Worm (Caenorhabditis elegans) whole organism, late embryonic: ENCODE data around the gene F16H6.8.
"Not testable (repeated sequence)": the region's sequence is repeated elsewhere in the genome, so short reads cannot be mapped to it uniquely, and the experiment has no call there.

Experiments used
- C08G9.2 ChIP-seq: sonication (generic microtip); optimal IDR thresholded peaks from 2 replicates; lab custom pipeline; 2016; ENCODE audit warnings: mild to moderate bottlenecking, missing genetic modification characterization, moderate library complexity, missing compliant biosample characterization
- F13H6.1 ChIP-seq: sonication (generic microtip); optimal IDR thresholded peaks from 2 replicates; lab custom pipeline; 2016; ENCODE audit warnings: missing genetic modification characterization, missing compliant biosample characterization
- K09A11.1 ChIP-seq: sonication (generic microtip); optimal IDR thresholded peaks from 2 replicates; lab custom pipeline; 2017; ENCODE audit warnings: antibody characterized with exemption, mild to moderate bottlenecking, missing genetic modification characterization, missing compliant biosample characterization; ENCODE audit not compliant: insufficient read depth
- T23F11.4 ChIP-seq: fragments of 200-800 bp; sonication (Bioruptor generic); optimal IDR thresholded peaks from 2 replicates; lab custom pipeline; 2018; ENCODE audit warnings: mild to moderate bottlenecking, missing genetic modification characterization, missing compliant biosample characterization
- Y22D7AL.16 ChIP-seq: sonication (generic microtip); optimal IDR thresholded peaks from 2 replicates; lab custom pipeline; 2016; ENCODE audit warnings: missing genetic modification characterization, missing compliant biosample characterization
- ahr-1 ChIP-seq: sonication (generic microtip); optimal IDR thresholded peaks from 2 replicates; lab custom pipeline; 2016; ENCODE audit warnings: missing genetic modification characterization, missing compliant biosample characterization
- ama-1 ChIP-seq: fragments of 150-350 bp; optimal IDR thresholded peaks from 2 replicates; lab custom pipeline; 2014
- ceh-19 ChIP-seq: fragments of 200-800 bp; sonication (Bioruptor generic); optimal IDR thresholded peaks from 2 replicates; lab custom pipeline; 2018; ENCODE audit warnings: mild to moderate bottlenecking, missing genetic modification characterization, missing compliant biosample characterization
- ceh-2 ChIP-seq: sonication (generic microtip); optimal IDR thresholded peaks from 2 replicates; lab custom pipeline; 2016; ENCODE audit warnings: missing genotype, missing genetic modification characterization, missing compliant biosample characterization
- ceh-30 ChIP-seq: fragments of 150-350 bp; optimal IDR thresholded peaks from 2 replicates; lab custom pipeline; 2014; ENCODE audit warnings: missing biosample characterization, missing genetic modification characterization
- ceh-31 ChIP-seq: sonication (generic microtip); optimal IDR thresholded peaks from 2 replicates; lab custom pipeline; 2016; ENCODE audit warnings: missing genetic modification characterization, missing compliant biosample characterization
- ceh-34 ChIP-seq: sonication (generic microtip); optimal IDR thresholded peaks from 2 replicates; lab custom pipeline; 2016; ENCODE audit warnings: mild to moderate bottlenecking, missing genetic modification characterization, missing compliant biosample characterization
- ceh-48 ChIP-seq: sonication (generic microtip); optimal IDR thresholded peaks from 2 replicates; lab custom pipeline; 2016; ENCODE audit warnings: missing genetic modification characterization, inconsistent platforms, missing compliant biosample characterization
- dmd-4 ChIP-seq: sonication (generic microtip); optimal IDR thresholded peaks from 2 replicates; lab custom pipeline; 2016; ENCODE audit warnings: borderline replicate concordance, missing genetic modification characterization, missing compliant biosample characterization
- dve-1 ChIP-seq: sonication (generic microtip); optimal IDR thresholded peaks from 2 replicates; lab custom pipeline; 2017; ENCODE audit warnings: antibody characterized with exemption, mild to moderate bottlenecking, missing genetic modification characterization, missing compliant biosample characterization
- ets-4 ChIP-seq: sonication (generic microtip); optimal IDR thresholded peaks from 2 replicates; lab custom pipeline; 2016; ENCODE audit warnings: missing genetic modification characterization, missing compliant biosample characterization
- eyg-1 ChIP-seq: sonication (generic microtip); optimal IDR thresholded peaks from 2 replicates; lab custom pipeline; 2016; ENCODE audit warnings: missing genotype, missing genetic modification characterization, missing compliant biosample characterization
- gmeb-2 ChIP-seq: sonication (generic microtip); optimal IDR thresholded peaks from 2 replicates; lab custom pipeline; 2016; ENCODE audit warnings: missing genetic modification characterization, inconsistent platforms, missing compliant biosample characterization
- hlh-13 ChIP-seq: fragments of 200-800 bp; sonication (Bioruptor generic); optimal IDR thresholded peaks from 2 replicates; lab custom pipeline; 2018; ENCODE audit warnings: mild to moderate bottlenecking, missing genetic modification characterization, missing compliant biosample characterization
- hlh-15 ChIP-seq: sonication (generic microtip); optimal IDR thresholded peaks from 2 replicates; lab custom pipeline; 2016; ENCODE audit warnings: missing genetic modification characterization, missing compliant biosample characterization
- hlh-30 ChIP-seq: sonication (generic microtip); optimal IDR thresholded peaks from 2 replicates; lab custom pipeline; 2017; ENCODE audit warnings: antibody characterized with exemption, missing genetic modification characterization, missing compliant biosample characterization; ENCODE audit not compliant: insufficient read depth
- hlh-6 ChIP-seq: sonication (generic microtip); optimal IDR thresholded peaks from 2 replicates; lab custom pipeline; 2016; ENCODE audit warnings: missing genotype, missing genetic modification characterization, missing compliant biosample characterization
- hlh-8 ChIP-seq: sonication (generic microtip); optimal IDR thresholded peaks from 2 replicates; lab custom pipeline; 2016; ENCODE audit warnings: missing genotype, missing genetic modification characterization, missing compliant biosample characterization
- lin-11 ChIP-seq: fragments of 200-800 bp; sonication (Bioruptor generic); optimal IDR thresholded peaks from 2 replicates; lab custom pipeline; 2018; ENCODE audit warnings: mild to moderate bottlenecking, missing genetic modification characterization, missing compliant biosample characterization
- mec-3 ChIP-seq: sonication (generic microtip); optimal IDR thresholded peaks from 2 replicates; lab custom pipeline; 2016; ENCODE audit warnings: borderline replicate concordance, missing genetic modification characterization, missing compliant biosample characterization
- nhr-232 ChIP-seq: sonication (generic microtip); optimal IDR thresholded peaks from 2 replicates; lab custom pipeline; 2016; ENCODE audit warnings: missing genetic modification characterization, missing compliant biosample characterization
- npax-4 ChIP-seq: sonication (generic microtip); optimal IDR thresholded peaks from 2 replicates; lab custom pipeline; 2016; ENCODE audit warnings: missing genetic modification characterization, missing compliant biosample characterization
- pax-1 ChIP-seq: fragments of 150-350 bp; optimal IDR thresholded peaks from 2 replicates; lab custom pipeline; 2014; ENCODE audit warnings: missing biosample characterization, missing genetic modification characterization
- pha-4 ChIP-seq: fragments of 150-350 bp; optimal IDR thresholded peaks from 2 replicates; lab custom pipeline; 2018; ENCODE audit warnings: missing biosample characterization, missing genetic modification reagents, missing genetic modification characterization
- pqm-1 ChIP-seq: sonication (generic microtip); optimal IDR thresholded peaks from 2 replicates; lab custom pipeline; 2016; ENCODE audit warnings: missing genetic modification characterization, missing compliant biosample characterization
- pros-1 ChIP-seq: fragments of 150-350 bp; optimal IDR thresholded peaks from 2 replicates; lab custom pipeline; 2014; ENCODE audit warnings: missing biosample characterization, missing genetic modification reagents, missing genetic modification characterization
- ref-2 ChIP-seq: sonication (generic microtip); optimal IDR thresholded peaks from 2 replicates; lab custom pipeline; 2016; ENCODE audit warnings: missing genetic modification characterization, missing compliant biosample characterization
- sox-4 ChIP-seq: sonication (generic microtip); optimal IDR thresholded peaks from 2 replicates; lab custom pipeline; 2017; ENCODE audit warnings: mild to moderate bottlenecking, missing genetic modification characterization, inconsistent platforms, missing compliant biosample characterization
- syd-9 ChIP-seq: sonication (generic microtip); optimal IDR thresholded peaks from 2 replicates; lab custom pipeline; 2016; ENCODE audit warnings: mild to moderate bottlenecking, missing genetic modification characterization, moderate library complexity, missing compliant biosample characterization
- ttx-3 ChIP-seq: sonication (generic microtip); optimal IDR thresholded peaks from 2 replicates; lab custom pipeline; 2016; ENCODE audit warnings: missing genetic modification reagents, missing genetic modification characterization, missing compliant biosample characterization
- unc-3 ChIP-seq, 2 experiments: fragments of 200-800 bp in 1 of 2; sonication (Bioruptor generic) in 1 of 2; sonication (generic microtip) in 1 of 2; conservative IDR thresholded peaks in 1 of 2; optimal IDR thresholded peaks in 1 of 2; 2 replicates each; pipeline versions ENCODE4 v1.3.6 to Lab custom; 2016 to 2022; ENCODE audit warnings: missing compliant biosample characterization in 2 of 2, missing genetic modification characterization in 2 of 2, missing genetic modification reagents in 1 of 2

Gene F16H6.8

ce11 chrV:18216175-18216574 lies at the start of gene F16H6.8:
Gene F16H6.8 (minus strand): TSS chrV:18216275.
- TF ChIP-seq K09A11.1 (tag; lab: Kevin White, UChicago); C08G9.2; dmd-4 (tag; lab: Kevin White, UChicago): not testable (repeated sequence)
- TF ChIP-seq, all 69 proteins: peak for 0; not testable (repeated sequence) for 69

ce11 chrV:18265514-18265913 lies 49.4 kb upstream of the F16H6.8 start:
- no peak for TF ChIP-seq ceh-48 (tag; lab: Kevin White, UChicago)

- TF ChIP-seq T23F11.4 (GFP tag; lab: Kevin White, UChicago) (no peak), F13H6.1 (tag; lab: Kevin White, UChicago) (no peak), ceh-34 (no peak), pros-1 (tag; lab: Kevin White, UChicago) (no peak), pha-4 (tag; lab: Kevin White, UChicago) (no peak), unc-3 (GFP tag; conservative IDR thresholded peaks at IDR 0.05; lab: Robert Waterston, UW) (no peak), unc-3 (tag; optimal IDR thresholded peaks at IDR 0.05; lab: Kevin White, UChicago) (no peak), dve-1 (tag; lab: Kevin White, UChicago) (no peak), syd-9 (tag; lab: Kevin White, UChicago) (no peak), pqm-1 (tag; lab: Kevin White, UChicago) (no peak), hlh-13 (GFP tag; lab: Kevin White, UChicago) (no peak), ceh-30 (tag; lab: Kevin White, UChicago) (no peak), ets-4 (tag; lab: Kevin White, UChicago) (no peak), ama-1 (lab: Kevin White, UChicago) (no peak), ceh-19 (GFP tag; lab: Kevin White, UChicago) (no peak), hlh-15 (tag; lab: Kevin White, UChicago) (no peak), npax-4 (tag; lab: Kevin White, UChicago) (no peak)
Measured at ce11 chrV:18254483-18254882, 38.4 kb upstream of the F16H6.8 start, which contains the start of gene R10E8.5. Gene R10E8.5 (plus strand): TSS chrV:18254783.

- no peak for TF ChIP-seq gmeb-2
- no peak for TF ChIP-seq ahr-1 (tag; lab: Kevin White, UChicago)
- TF ChIP-seq hlh-30 (tag; lab: Kevin White, UChicago), result no peak
- TF ChIP-seq lin-11 (tag; lab: Kevin White, UChicago), result no peak
- no peak for TF ChIP-seq pros-1 (tag; lab: Kevin White, UChicago)
- no peak for TF ChIP-seq eyg-1
- TF ChIP-seq ttx-3 (tag; lab: Kevin White, UChicago), result no peak
- TF ChIP-seq ceh-2 (tag; lab: Kevin White, UChicago), result no peak
- no peak for TF ChIP-seq sox-4 (tag; lab: Kevin White, UChicago)
- TF ChIP-seq ceh-31, result no peak
- TF ChIP-seq pax-1 (tag; lab: Kevin White, UChicago), result no peak
- no peak for TF ChIP-seq ama-1 (lab: Kevin White, UChicago)
- no peak for TF ChIP-seq ref-2 (tag; lab: Kevin White, UChicago)
- TF ChIP-seq nhr-232 (tag; lab: Kevin White, UChicago), result no peak
- TF ChIP-seq hlh-6 (tag; lab: Kevin White, UChicago), result no peak
- no peak for TF ChIP-seq dmd-4 (tag; lab: Kevin White, UChicago)
- no peak for TF ChIP-seq hlh-8 (tag; lab: Kevin White, UChicago)
- no peak for TF ChIP-seq Y22D7AL.16 (tag; lab: Kevin White, UChicago)
- no peak for TF ChIP-seq mec-3
- TF ChIP-seq pqm-1 (tag; lab: Kevin White, UChicago), result no peak
Measured at ce11 chrV:18253494-18253893, 37.4 kb upstream of the F16H6.8 start, which contains the start of gene R10E8.2. Gene R10E8.2 (plus strand): TSS chrV:18253794.
